Fruit fly (Drosophila melanogaster): ENCODE results near the gene sordd2.

- no peak for TF ChIP-seq CG8301 (tag; optimal IDR thresholded peaks at IDR 0.05)
- no peak for TF ChIP-seq Snoo (tag; optimal IDR thresholded peaks at IDR 0.05)
- TF ChIP-seq CG13204 (GFP tag; optimal IDR thresholded peaks at IDR 0.05), result no peak
- TF ChIP-seq fd96Ca (GFP tag; IDR thresholded peaks at IDR 0.05), result no peak
- no peak for TF ChIP-seq CG32121 (GFP tag; IDR thresholded peaks at IDR 0.05)
- TF ChIP-seq gl (tag; optimal IDR thresholded peaks at IDR 0.05), result no peak
- TF ChIP-seq Pif1B (GFP tag; optimal IDR thresholded peaks at IDR 0.05), result no peak
- TF ChIP-seq EcR (GFP tag; optimal IDR thresholded peaks at IDR 0.05), result no peak
- no peak for TF ChIP-seq CG9948 (tag; optimal IDR thresholded peaks at IDR 0.05)
- TF ChIP-seq CG15710 (tag; optimal IDR thresholded peaks at IDR 0.05), result no peak
- no peak for TF ChIP-seq Ets98B (GFP tag; IDR thresholded peaks at IDR 0.05)
- no peak for TF ChIP-seq CG8159 (tag; optimal IDR thresholded peaks at IDR 0.05)
- no peak for TF ChIP-seq D1 (tag; optimal IDR thresholded peaks at IDR 0.05)
These were observed 50.0 kb downstream of the sordd2 start, which contains the start of gene Mvd for dm6 chrX:15748945-15749344.

All from whole organism, pupa.